Worm (Caenorhabditis elegans): ENCODE data around the gene hlh-8.

DNA sequence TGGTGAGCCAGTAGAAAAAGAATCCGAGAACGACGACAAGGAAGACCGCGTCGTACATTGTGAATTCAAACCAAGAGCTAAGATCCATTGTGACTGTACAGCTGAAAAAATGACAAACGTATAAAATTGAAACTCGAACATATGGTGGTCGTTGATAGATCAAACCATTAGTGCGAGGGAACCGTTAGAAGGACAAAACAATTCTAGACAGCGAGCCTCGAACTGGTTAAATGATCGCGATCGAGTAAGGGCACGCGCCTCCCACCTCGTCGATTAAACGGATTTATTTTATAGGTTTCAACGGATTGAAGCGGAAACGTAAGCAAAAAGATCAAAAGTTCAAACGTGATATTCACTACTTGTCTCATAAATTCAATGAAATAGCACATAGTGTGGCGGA, 27.8 kb upstream of the hlh-8 start, which contains the start of gene vem-1:
- no peak for TF ChIP-seq nhr-12 (tag; optimal IDR thresholded peaks at IDR 0.05)
- TF ChIP-seq unc-39 (tag; optimal IDR thresholded peaks at IDR 0.05) = no peak
- TF ChIP-seq snpc-4 (tag; optimal IDR thresholded peaks at IDR 0.05) = no peak
- TF ChIP-seq ces-1 (GFP tag; optimal IDR thresholded peaks at IDR 0.05) = no peak
- no peak for TF ChIP-seq blmp-1 (tag; optimal IDR thresholded peaks at IDR 0.05)
